Worm (Caenorhabditis elegans) whole organism, early embryonic: ENCODE results near the gene rfk-1.
A peak's percentile ranks its signal among the peaks of the same experiment; 100 is the strongest.

Experiments used
- B0310.2 ChIP-seq: sonication (generic microtip); optimal IDR thresholded peaks from 2 replicates; lab custom pipeline; 2016; ENCODE audit warnings: mild to moderate bottlenecking, missing genetic modification characterization, missing compliant biosample characterization
- ama-1 ChIP-seq: fragments of 150-350 bp; optimal IDR thresholded peaks from 2 replicates; lab custom pipeline; 2014
- ceh-36 ChIP-seq: sonication (generic microtip); optimal IDR thresholded peaks from 2 replicates; lab custom pipeline; 2016; ENCODE audit warnings: missing genetic modification characterization, inconsistent platforms, missing compliant biosample characterization
- ets-7 ChIP-seq: sonication (generic microtip); optimal IDR thresholded peaks from 2 replicates; lab custom pipeline; 2016; ENCODE audit warnings: missing genotype, missing genetic modification characterization, missing compliant biosample characterization
- flt-1 ChIP-seq: fragments of 200-800 bp; sonication (Bioruptor generic); IDR thresholded peaks from 2 replicates; pipeline ENCODE4 v1.3.6; 2022; ENCODE audit warnings: missing genetic modification characterization, missing compliant biosample characterization
- hnd-1 ChIP-seq: sonication (generic microtip); optimal IDR thresholded peaks from 2 replicates; lab custom pipeline; 2016; ENCODE audit warnings: missing genetic modification characterization, missing compliant biosample characterization
- sea-1 ChIP-seq: fragments of 200-800 bp; sonication (Bioruptor generic); conservative IDR thresholded peaks from 2 replicates; pipeline ENCODE4 v1.3.6; 2022; ENCODE audit warnings: missing genetic modification characterization, missing compliant biosample characterization
- tbx-11 ChIP-seq: fragments of 200-800 bp; sonication (Bioruptor generic); IDR thresholded peaks from 2 replicates; pipeline ENCODE4 v1.3.6; 2022; ENCODE audit warnings: missing genetic modification characterization, missing compliant biosample characterization
- tbx-37 ChIP-seq: fragments of 200-800 bp; sonication (Bioruptor generic); conservative IDR thresholded peaks from 2 replicates; pipeline ENCODE4 v1.3.6; 2022; ENCODE audit warnings: missing genetic modification reagents, missing genetic modification characterization, missing compliant biosample characterization

DNA sequence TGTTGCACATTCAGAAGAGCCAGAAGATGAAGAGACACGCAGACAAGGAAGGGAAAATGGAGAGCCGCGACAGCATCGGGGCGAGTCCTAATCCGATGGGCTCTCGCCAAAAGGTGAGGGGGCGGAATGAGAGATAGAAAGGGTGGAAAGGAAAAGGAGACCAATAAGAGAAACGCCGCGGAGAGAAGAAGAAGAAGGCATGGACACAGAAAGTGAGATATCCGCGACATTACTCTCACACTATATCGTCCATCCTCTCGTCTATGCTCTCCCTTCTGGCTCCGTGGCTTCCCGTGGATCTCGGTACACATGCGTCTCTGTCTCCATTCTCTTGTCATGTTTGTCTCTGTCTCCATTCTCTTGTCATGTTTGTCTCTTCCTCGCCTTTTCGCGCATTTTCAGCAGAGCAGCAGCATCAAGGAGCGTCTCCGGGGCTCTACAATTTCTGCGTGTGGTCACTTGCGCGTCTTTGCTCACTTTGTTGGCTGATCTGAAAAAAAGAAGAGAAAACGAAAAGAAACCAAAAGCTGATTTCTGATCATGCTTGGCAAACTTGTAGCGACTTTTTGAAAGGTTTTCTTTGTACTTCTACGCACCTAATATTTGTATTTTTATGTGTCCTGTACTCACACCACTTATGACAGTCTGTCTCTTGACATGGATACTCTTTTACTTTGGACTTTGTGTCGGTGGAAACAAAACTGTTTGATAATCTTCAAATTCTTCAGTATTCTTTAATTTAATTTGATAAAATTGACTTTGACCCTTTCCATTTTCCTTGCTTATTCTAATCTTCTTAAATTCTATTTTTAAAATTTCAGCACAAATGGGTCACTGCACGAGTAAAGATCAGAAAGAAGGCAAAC is 5.9 kb downstream of the rfk-1 start, which contains the start of gene gpa-7:
- no peak for TF ChIP-seq ama-1 (lab: Kevin White, UChicago)
- TF ChIP-seq sea-1 (GFP tag; lab: Robert Waterston, UW) = no peak
- TF ChIP-seq tbx-11 = 0 out of 2 replicates have a peak, but pooled peaks have one; percentile 34
- TF ChIP-seq hnd-1 = no peak
- TF ChIP-seq ets-7 (tag; lab: Kevin White, UChicago) = no peak
- no peak for TF ChIP-seq B0310.2 (tag; lab: Kevin White, UChicago)
- TF ChIP-seq tbx-37 (GFP tag; lab: Robert Waterston, UW) = no peak
- TF ChIP-seq ceh-36 = no peak
- TF ChIP-seq flt-1 (GFP tag; lab: Robert Waterston, UW) = no peak
